Fruit fly (Drosophila melanogaster): ENCODE data around the gene nudC.

Gene nudC

dm6 chr3L:16805806-16806719 lies 1.3 kb downstream of the nudC start (continued):
- peak; percentile 48 to 55 for TF ChIP-seq salr (GFP tag; optimal IDR thresholded peaks at IDR 0.05)
- TF ChIP-seq CG10669 (GFP tag; optimal IDR thresholded peaks at IDR 0.05), result peak; percentile 61
- TF ChIP-seq CG32006 (GFP tag; optimal IDR thresholded peaks at IDR 0.05), result peak; percentile 12
- no peak for TF ChIP-seq Gug (GFP tag; IDR thresholded peaks at IDR 0.05)
- TF ChIP-seq Smox (GFP tag; optimal IDR thresholded peaks at IDR 0.05), result peak; percentile 44
- TF ChIP-seq CG11294 (GFP tag; IDR thresholded peaks at IDR 0.05), result 0 out of 2 replicates have a peak, but pooled peaks have one; percentile 9
- TF ChIP-seq fkh (GFP tag; optimal IDR thresholded peaks at IDR 0.05), result no peak
- no peak for TF ChIP-seq CG6276 (GFP tag; optimal IDR thresholded peaks at IDR 0.05)
- peak; percentile 26 for TF ChIP-seq CG31627 (GFP tag; optimal IDR thresholded peaks at IDR 0.05)
- TF ChIP-seq Ets21C (GFP tag; optimal IDR thresholded peaks at IDR 0.05), result peak; percentile 14
- peak; percentile 45 for TF ChIP-seq CG1621 (tag; optimal IDR thresholded peaks at IDR 0.05)
- TF ChIP-seq CG34406 (GFP tag; optimal IDR thresholded peaks at IDR 0.05), result peak; percentile 35
- TF ChIP-seq Eip75B (GFP tag; optimal IDR thresholded peaks at IDR 0.05), result peak; percentile 65
- peak; percentile 56 for TF ChIP-seq pdm3 (GFP tag; optimal IDR thresholded peaks at IDR 0.05)
- no peak for TF ChIP-seq CG6808 (GFP tag; optimal IDR thresholded peaks at IDR 0.05)
- peak; percentile 30; the same call in 1 of the 3 replicates for TF ChIP-seq CG6163 (GFP tag; IDR thresholded peaks at IDR 0.05)
- TF ChIP-seq dac (GFP tag; optimal IDR thresholded peaks at IDR 0.05), result no peak
- TF ChIP-seq Eip78C (GFP tag), result peak; percentile 86
- peak; percentile 38 for TF ChIP-seq Hr4 (GFP tag; optimal IDR thresholded peaks at IDR 0.05)
- peak; percentile 48 for TF ChIP-seq CG3919 (GFP tag; optimal IDR thresholded peaks at IDR 0.05)
- TF ChIP-seq CG11902 (GFP tag; optimal IDR thresholded peaks at IDR 0.05), result no peak
- TF ChIP-seq topi (GFP tag; optimal IDR thresholded peaks at IDR 0.05), result peak; percentile 56

- TF ChIP-seq fd85E (GFP tag; optimal IDR thresholded peaks at IDR 0.05) (no peak), CG8632 (GFP tag; optimal IDR thresholded peaks at IDR 0.05) (peak; percentile 85), OdsH (GFP tag; optimal IDR thresholded peaks at IDR 0.05) (peak; percentile 84), CG3032 (tag; optimal IDR thresholded peaks at IDR 0.05) (peak; percentile 93), Ets96B (tag; optimal IDR thresholded peaks at IDR 0.05) (peak; percentile 89), achi (GFP tag; optimal IDR thresholded peaks at IDR 0.05) (peak; percentile 82), dsx (GFP tag; optimal IDR thresholded peaks at IDR 0.05; ENCODE audit: poor library complexity, severe bottlenecking) (peak; percentile 82), CG11294 (GFP tag; IDR thresholded peaks at IDR 0.05) (peak; percentile 49), cyc (GFP tag; optimal IDR thresholded peaks at IDR 0.05) (peak; percentile 54), Eip75B (GFP tag; optimal IDR thresholded peaks at IDR 0.05) (peak; percentile 7), CG31627 (GFP tag; optimal IDR thresholded peaks at IDR 0.05) (peak; percentile 57), CG6808 (GFP tag; optimal IDR thresholded peaks at IDR 0.05) (peak; percentile 95), CG4318 (GFP tag; optimal IDR thresholded peaks at IDR 0.05) (peak; percentile 76), salr (GFP tag; optimal IDR thresholded peaks at IDR 0.05) (peak; percentile 25 to 92), Sox14 (GFP tag; optimal IDR thresholded peaks at IDR 0.05) (peak; percentile 37), lz (GFP tag; optimal IDR thresholded peaks at IDR 0.05) (peak; percentile 55), CG7368 (GFP tag; optimal IDR thresholded peaks at IDR 0.05) (peak; percentile 36), CG6854 (GFP tag; optimal IDR thresholded peaks at IDR 0.05) (peak; percentile 55), CG8319 (GFP tag; optimal IDR thresholded peaks at IDR 0.05) (peak; percentile 65), CG1621 (tag; optimal IDR thresholded peaks at IDR 0.05) (peak; percentile 53), CG10631 (GFP tag; optimal IDR thresholded peaks at IDR 0.05) (peak; percentile 89), eg (GFP tag; IDR thresholded peaks at IDR 0.05) (peak; percentile 64; the same call in 2 of the 3 replicates), CG3919 (GFP tag; optimal IDR thresholded peaks at IDR 0.05) (peak; percentile 80), CG10669 (GFP tag; optimal IDR thresholded peaks at IDR 0.05) (peak; percentile 76), CG8119 (GFP tag; IDR thresholded peaks at IDR 0.05) (peak; percentile 84), net (GFP tag; optimal IDR thresholded peaks at IDR 0.05) (peak; percentile 80), Blimp-1 (GFP tag; optimal IDR thresholded peaks at IDR 0.05) (peak; percentile 32), acj6 (GFP tag; optimal IDR thresholded peaks at IDR 0.05) (peak; percentile 87), fkh (GFP tag; optimal IDR thresholded peaks at IDR 0.05) (no peak), ss (GFP tag; optimal IDR thresholded peaks at IDR 0.05) (peak; percentile 84 to 91), CG34406 (GFP tag; optimal IDR thresholded peaks at IDR 0.05) (peak; percentile 84), dac (GFP tag; optimal IDR thresholded peaks at IDR 0.05) (peak; percentile 38), fd59A (GFP tag; optimal IDR thresholded peaks at IDR 0.05) (peak; percentile 93), Gug (GFP tag; IDR thresholded peaks at IDR 0.05) (0 out of 2 replicates have a peak, but pooled peaks have one; percentile 22), CG9139 (GFP tag; optimal IDR thresholded peaks at IDR 0.05) (peak; percentile 72)
Observed at dm6 chr3L:16806823-16807325, 2.1 kb downstream of the nudC start.

Data from whole organism, prepupa.